Fruit fly (Drosophila melanogaster): ENCODE results near the gene Ugt304A1.
A peak's percentile ranks its signal among the peaks of the same experiment; 100 is the strongest.

Ugt304A1 gene

dm6 chr3R:11211291-11212061 lies 36.3 kb upstream of the Ugt304A1 start (continued):
- peak; percentile 88 for TF ChIP-seq sug (tag; optimal IDR thresholded peaks at IDR 0.05)
- TF ChIP-seq sens (GFP tag): peak; percentile 92
- peak; percentile 53 for TF ChIP-seq zen (tag; optimal IDR thresholded peaks at IDR 0.05)
- no peak for TF ChIP-seq Sin3A (optimal IDR thresholded peaks at IDR 0.05)
- peak; percentile 87 for TF ChIP-seq CG9932 (GFP tag; IDR thresholded peaks at IDR 0.05)
- TF ChIP-seq fru (optimal IDR thresholded peaks at IDR 0.05): no peak
- no peak for TF ChIP-seq gfzf (GFP tag; optimal IDR thresholded peaks at IDR 0.05)
- no peak for TF ChIP-seq Scr (GFP tag; IDR thresholded peaks at IDR 0.05; ENCODE audit: partially characterized antibody)
- peak; percentile 51 for TF ChIP-seq dmrt11E (tag; optimal IDR thresholded peaks at IDR 0.05)
- peak; percentile 39 for TF ChIP-seq trem (tag; optimal IDR thresholded peaks at IDR 0.05)
- no peak for TF ChIP-seq en (GFP tag; optimal IDR thresholded peaks at IDR 0.05)
- TF ChIP-seq Camta (GFP tag; optimal IDR thresholded peaks at IDR 0.05): peak; percentile 34
- no peak for TF ChIP-seq hbn (GFP tag; IDR thresholded peaks at IDR 0.05; ENCODE audit: partially characterized antibody)
- TF ChIP-seq lov (optimal IDR thresholded peaks at IDR 0.05): no peak
- peak; percentile 71; the same call in 1 of the 3 replicates for TF ChIP-seq lov (GFP tag; IDR thresholded peaks at IDR 0.05)
- TF ChIP-seq CG2116 (GFP tag; optimal IDR thresholded peaks at IDR 0.05): peak; percentile 18
- TF ChIP-seq CG15011 (GFP tag; optimal IDR thresholded peaks at IDR 0.05): no peak
- no peak for TF ChIP-seq yki (optimal IDR thresholded peaks at IDR 0.05)
- TF ChIP-seq seq (GFP tag; IDR thresholded peaks at IDR 0.05): peak; percentile 62
- peak; percentile 45 for TF ChIP-seq gsb-n (tag; optimal IDR thresholded peaks at IDR 0.05)
- TF ChIP-seq CG1529 (GFP tag; optimal IDR thresholded peaks at IDR 0.05): peak; percentile 11
- peak; percentile 63 for TF ChIP-seq CG3281 (GFP tag; optimal IDR thresholded peaks at IDR 0.05)
- TF ChIP-seq NC2α (GFP tag; optimal IDR thresholded peaks at IDR 0.05): peak; percentile 37
- peak; percentile 90 for TF ChIP-seq CG32532 (GFP tag; IDR thresholded peaks at IDR 0.05)
- peak; percentile 53 for TF ChIP-seq CG10147 (GFP tag; optimal IDR thresholded peaks at IDR 0.05)
- no peak for TF ChIP-seq stwl (tag; optimal IDR thresholded peaks at IDR 0.05)
- no peak for TF ChIP-seq hkb (optimal IDR thresholded peaks at IDR 0.05)
- TF ChIP-seq hkb (GFP tag; IDR thresholded peaks at IDR 0.05): peak; percentile 73
- peak; percentile 78 for TF ChIP-seq CG17328 (GFP tag; IDR thresholded peaks at IDR 0.05)
- TF ChIP-seq PHDP (tag; optimal IDR thresholded peaks at IDR 0.05): peak; percentile 61
- peak; percentile 66; the same call in 2 of the 3 replicates for TF ChIP-seq Aef1 (GFP tag; IDR thresholded peaks at IDR 0.05)
- TF ChIP-seq insv (GFP tag; optimal IDR thresholded peaks at IDR 0.05): peak in 1 of 2 experiments; percentile 17
- TF ChIP-seq CG9817 (tag; optimal IDR thresholded peaks at IDR 0.05): peak; percentile 65
- TF ChIP-seq zf30C (GFP tag; optimal IDR thresholded peaks at IDR 0.05): no peak
- no peak for TF ChIP-seq CG8478 (optimal IDR thresholded peaks at IDR 0.05)
- peak; percentile 65; the same call in 1 of the 2 replicates for TF ChIP-seq rib (GFP tag; IDR thresholded peaks at IDR 0.05)
- peak; percentile 83 for TF ChIP-seq CG4820 (GFP tag; optimal IDR thresholded peaks at IDR 0.05)
- no peak for TF ChIP-seq run (tag; optimal IDR thresholded peaks at IDR 0.05)
- peak; percentile 40 for TF ChIP-seq CG14710 (tag; optimal IDR thresholded peaks at IDR 0.05)
- 0 out of 2 replicates have a peak, but pooled peaks have one; percentile 17 for TF ChIP-seq CG11696 (GFP tag; IDR thresholded peaks at IDR 0.05)
- peak in 1 of 2 experiments; percentile 5 for TF ChIP-seq tll (GFP tag; optimal IDR thresholded peaks at IDR 0.05)
- peak; percentile 67 for TF ChIP-seq CG8944 (GFP tag; optimal IDR thresholded peaks at IDR 0.05)
- TF ChIP-seq kay (GFP tag; optimal IDR thresholded peaks at IDR 0.05): peak; percentile 84
- no peak for TF ChIP-seq CG15073 (GFP tag; optimal IDR thresholded peaks at IDR 0.05)
- TF ChIP-seq Dref (GFP tag; IDR thresholded peaks at IDR 0.05): peak; percentile 18; the same call in 1 of the 2 replicates
- no peak for TF ChIP-seq CkIIα-i1 (GFP tag; IDR thresholded peaks at IDR 0.05)
- TF ChIP-seq al (GFP tag; IDR thresholded peaks at IDR 0.05): peak; percentile 76
- peak; percentile 25 for TF ChIP-seq schlank (tag; optimal IDR thresholded peaks at IDR 0.05)
- TF ChIP-seq h (optimal IDR thresholded peaks at IDR 0.05): no peak
- TF ChIP-seq Optix (GFP tag; IDR thresholded peaks at IDR 0.05): peak; percentile 35; the same call in 1 of the 3 replicates
- peak; percentile 67 for TF ChIP-seq ara (GFP tag; IDR thresholded peaks at IDR 0.05)
- TF ChIP-seq E2f2 (GFP tag; IDR thresholded peaks at IDR 0.05): 0 out of 2 replicates have a peak, but pooled peaks have one; percentile 15
